Worm (Caenorhabditis elegans): ENCODE measurements around the gene Y38H6C.18.

DNA sequence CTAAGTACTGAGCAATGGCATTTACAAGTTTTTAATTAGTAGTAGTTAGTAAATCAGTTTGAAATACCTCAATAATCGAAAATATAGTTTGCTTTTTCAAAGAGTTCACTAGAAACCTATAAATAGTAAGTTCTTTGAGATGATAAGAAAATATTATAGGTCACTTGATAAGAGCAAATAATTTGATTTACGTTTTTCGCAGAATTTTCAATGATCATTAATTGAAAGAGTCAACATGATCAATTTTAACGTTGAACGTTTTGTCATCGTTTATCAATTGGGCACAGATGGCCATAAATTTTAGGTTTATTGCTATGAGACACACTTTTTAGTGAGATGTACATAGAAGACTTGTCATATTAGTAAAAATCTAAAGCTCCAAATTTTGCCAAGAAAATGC, 1.2 kb downstream of the Y38H6C.18 start:
- no peak for TF ChIP-seq mab-9 (GFP tag; IDR thresholded peaks at IDR 0.05)
- no peak for TF ChIP-seq mep-1 (tag; optimal IDR thresholded peaks at IDR 0.05)
- TF ChIP-seq skn-1 (tag; optimal IDR thresholded peaks at IDR 0.05) = no peak
- TF ChIP-seq nhr-237 (tag; optimal IDR thresholded peaks at IDR 0.05) = no peak

Measured in whole organism, L1 larva.